Fruit fly (Drosophila melanogaster) whole organism, embryonic: Measurements from ENCODE around the gene Shmt.
A peak's percentile ranks its signal among the peaks of the same experiment; 100 is the strongest.

ENCODE experiments used
- B-H2 ChIP-seq: fragments of 200-800 bp; sonication (Bioruptor generic); optimal IDR thresholded peaks from 2 replicates; lab custom pipeline; 2018; ENCODE audit warnings: missing biosample characterization, mild to moderate bottlenecking, missing genetic modification characterization
- Bgb ChIP-seq: fragments of 200-800 bp; sonication (Bioruptor generic); IDR thresholded peaks from 2 replicates; pipeline ENCODE4 v1.3.6; 2022; ENCODE audit warnings: missing biosample characterization, missing genetic modification characterization; ENCODE audit not compliant: partially characterized antibody
- Blimp-1 ChIP-seq: fragments of 200-800 bp; sonication (Bioruptor generic); optimal IDR thresholded peaks from 3 replicates; lab custom pipeline; 2018; ENCODE audit warnings: missing biosample characterization, missing genetic modification characterization, mild to moderate bottlenecking, moderate library complexity, missing genetic modification reagents
- CG10366 ChIP-seq: fragments of 200-800 bp; sonication (Bioruptor generic); IDR thresholded peaks from 2 replicates; pipeline ENCODE4 v1.3.6; 2022; ENCODE audit warnings: missing biosample characterization, missing genetic modification characterization
- CG11723 ChIP-seq: fragments of 200-800 bp; sonication (Bioruptor generic); optimal IDR thresholded peaks from 2 replicates; lab custom pipeline; 2017; ENCODE audit warnings: missing biosample characterization, mild to moderate bottlenecking, missing genetic modification characterization
- CG12219 ChIP-seq: fragments of 200-800 bp; sonication (Bioruptor generic); optimal IDR thresholded peaks from 3 replicates; lab custom pipeline; 2018; ENCODE audit warnings: missing biosample characterization, mild to moderate bottlenecking, missing genetic modification characterization
- CG15514 ChIP-seq: fragments of 200-800 bp; sonication (Bioruptor generic); optimal IDR thresholded peaks from 3 replicates; lab custom pipeline; 2017; ENCODE audit warnings: missing biosample characterization, missing genetic modification characterization, mild to moderate bottlenecking, moderate library complexity, missing genetic modification reagents
- CG16779 ChIP-seq: fragments of 200-800 bp; sonication (Bioruptor generic); IDR thresholded peaks from 2 replicates; pipeline ENCODE4 v1.3.6; 2022; ENCODE audit warnings: missing biosample characterization, missing genetic modification characterization
- CG17359 ChIP-seq: fragments of 200-800 bp; sonication (Bioruptor generic); optimal IDR thresholded peaks from 3 replicates; lab custom pipeline; 2018; ENCODE audit warnings: missing biosample characterization, mild to moderate bottlenecking, missing genetic modification characterization, moderate library complexity
- CG18476 ChIP-seq: fragments of 200-800 bp; sonication (Bioruptor generic); optimal IDR thresholded peaks from 2 replicates; lab custom pipeline; 2016; ENCODE audit warnings: missing biosample characterization, mild to moderate bottlenecking, missing genetic modification characterization
- CG18599 ChIP-seq: fragments of 200-800 bp; sonication (Bioruptor generic); optimal IDR thresholded peaks from 3 replicates; lab custom pipeline; 2017; ENCODE audit warnings: missing biosample characterization, missing genetic modification characterization, mild to moderate bottlenecking, moderate library complexity, missing genetic modification reagents
- CG2116 ChIP-seq: fragments of 200-800 bp; sonication (Bioruptor generic); optimal IDR thresholded peaks from 3 replicates; lab custom pipeline; 2018; ENCODE audit warnings: missing biosample characterization, mild to moderate bottlenecking, missing genetic modification characterization
- CG32767 ChIP-seq: fragments of 200-800 bp; sonication (Bioruptor generic); IDR thresholded peaks from 2 replicates; pipeline ENCODE4 v1.3.6; 2022; ENCODE audit warnings: missing biosample characterization, missing genetic modification characterization
- CG3407 ChIP-seq: fragments of 200-800 bp; sonication (Bioruptor generic); optimal IDR thresholded peaks from 2 replicates; lab custom pipeline; 2018; ENCODE audit warnings: missing biosample characterization, mild to moderate bottlenecking, missing genetic modification characterization
- CG34376 ChIP-seq: fragments of 200-800 bp; sonication (Bioruptor generic); optimal IDR thresholded peaks from 2 replicates; lab custom pipeline; 2018; ENCODE audit warnings: missing biosample characterization, mild to moderate bottlenecking, missing genetic modification characterization
- CG6683 ChIP-seq: fragments of 200-800 bp; sonication (Bioruptor generic); optimal IDR thresholded peaks from 2 replicates; lab custom pipeline; 2017; ENCODE audit warnings: missing biosample characterization, mild to moderate bottlenecking, missing genetic modification characterization, missing genetic modification reagents
- CG8924 ChIP-seq: fragments of 200-800 bp; optimal IDR thresholded peaks from 3 replicates; lab custom pipeline; 2019; ENCODE audit warnings: missing biosample characterization, mild to moderate bottlenecking, missing genetic modification characterization, moderate library complexity
- CG9215 ChIP-seq: fragments of 200-800 bp; sonication (Bioruptor generic); IDR thresholded peaks from 2 replicates; pipeline ENCODE4 v1.3.6; 2022; ENCODE audit warnings: missing biosample characterization, missing genetic modification characterization
- Hand ChIP-seq: fragments of 200-800 bp; sonication (Bioruptor generic); optimal IDR thresholded peaks from 2 replicates; lab custom pipeline; 2017; ENCODE audit warnings: mild to moderate bottlenecking, missing biosample characterization, missing genetic modification reagents, missing genetic modification characterization
- Hr78 ChIP-seq, 2 experiments: fragments of 200-800 bp in 1 of 2; fragments of >200 bp in 1 of 2; sonication (Bioruptor generic) in 1 of 2; optimal IDR thresholded peaks; 2 replicates each; lab custom pipeline; 2017 to 2019; ENCODE audit warnings: missing biosample characterization in 2 of 2, missing genetic modification characterization in 2 of 2, mild to moderate bottlenecking in 1 of 2, moderate library complexity in 1 of 2
- Kr ChIP-seq: fragments of 200-800 bp; sonication (Bioruptor generic); optimal IDR thresholded peaks from 2 replicates; lab custom pipeline; 2017; ENCODE audit warnings: missing biosample characterization, mild to moderate bottlenecking, missing genetic modification characterization
- Nf-YB ChIP-seq: fragments of 200-800 bp; sonication (Bioruptor generic); optimal IDR thresholded peaks from 3 replicates; lab custom pipeline; 2019; ENCODE audit warnings: missing biosample characterization, mild to moderate bottlenecking, missing genetic modification characterization, moderate library complexity
- Poxn ChIP-seq: fragments of 200-800 bp; sonication (Bioruptor generic); IDR thresholded peaks from 2 replicates; pipeline ENCODE4 v1.3.6; 2022; ENCODE audit warnings: missing biosample characterization, missing genetic modification characterization
- Scr ChIP-seq: fragments of 200-800 bp; sonication (Bioruptor generic); IDR thresholded peaks from 2 replicates; pipeline ENCODE4 v1.3.6; 2022; ENCODE audit warnings: missing biosample characterization, missing genetic modification characterization; ENCODE audit not compliant: partially characterized antibody
- aop ChIP-seq: fragments of 200-800 bp; sonication (Bioruptor generic); IDR thresholded peaks from 2 replicates; pipeline ENCODE4 v1.3.6; 2022; ENCODE audit warnings: missing biosample characterization, missing genetic modification characterization
- ash1 ChIP-seq: fragments of 200-800 bp; sonication (Bioruptor generic); optimal IDR thresholded peaks from 2 replicates; lab custom pipeline; 2018; ENCODE audit warnings: missing biosample characterization, mild to moderate bottlenecking, missing genetic modification characterization
- ato ChIP-seq: fragments of 200-800 bp; sonication (Bioruptor generic); IDR thresholded peaks from 2 replicates; pipeline ENCODE4 v1.3.6; 2022; ENCODE audit warnings: missing biosample characterization, missing genetic modification characterization; ENCODE audit not compliant: partially characterized antibody
- corto ChIP-seq: fragments of 200-800 bp; sonication (Bioruptor generic); optimal IDR thresholded peaks from 2 replicates; lab custom pipeline; 2016; ENCODE audit warnings: missing biosample characterization, mild to moderate bottlenecking, missing genetic modification characterization, moderate library complexity
- dati ChIP-seq: fragments of 200-800 bp; sonication (Bioruptor generic); IDR thresholded peaks from 2 replicates; pipeline ENCODE4 v1.3.6; 2022; ENCODE audit warnings: missing biosample characterization, missing genetic modification characterization
- dysf ChIP-seq: fragments of 200-800 bp; sonication (Bioruptor generic); IDR thresholded peaks from 3 replicates; pipeline ENCODE4 v1.3.6; 2022; ENCODE audit warnings: missing biosample characterization, missing genetic modification characterization
- emc ChIP-seq: fragments of 200-800 bp; sonication (Bioruptor generic); optimal IDR thresholded peaks from 2 replicates; lab custom pipeline; 2016; ENCODE audit warnings: missing biosample characterization, missing genetic modification characterization
- eyg ChIP-seq: fragments of 200-800 bp; sonication (Bioruptor generic); optimal IDR thresholded peaks from 3 replicates; lab custom pipeline; 2016; ENCODE audit warnings: missing biosample characterization, missing genetic modification characterization
- gsb-n ChIP-seq: fragments of 200-800 bp; sonication (Bioruptor generic); optimal IDR thresholded peaks from 3 replicates; lab custom pipeline; 2018; ENCODE audit warnings: missing biosample characterization, mild to moderate bottlenecking, missing genetic modification characterization
- kah ChIP-seq: fragments of 200-800 bp; sonication (Bioruptor generic); optimal IDR thresholded peaks from 2 replicates; lab custom pipeline; 2018; ENCODE audit warnings: missing biosample characterization, mild to moderate bottlenecking, missing genetic modification characterization
- kni ChIP-seq: fragments of 200-800 bp; sonication (Bioruptor generic); optimal IDR thresholded peaks from 3 replicates; lab custom pipeline; 2017; ENCODE audit warnings: mild to moderate bottlenecking, missing biosample characterization, missing genetic modification reagents, missing genetic modification characterization
- lab ChIP-seq: fragments of 200-800 bp; sonication (Bioruptor generic); optimal IDR thresholded peaks from 3 replicates; lab custom pipeline; 2017; ENCODE audit warnings: missing biosample characterization, missing genetic modification characterization, mild to moderate bottlenecking, moderate library complexity, missing genetic modification reagents
- lbe ChIP-seq: fragments of 200-800 bp; sonication (Bioruptor generic); optimal IDR thresholded peaks from 2 replicates; lab custom pipeline; 2016; ENCODE audit warnings: missing biosample characterization, mild to moderate bottlenecking, missing genetic modification characterization
- nerfin-1 ChIP-seq: fragments of 200-800 bp; sonication (Bioruptor generic); optimal IDR thresholded peaks from 3 replicates; lab custom pipeline; 2019; ENCODE audit warnings: missing biosample characterization, mild to moderate bottlenecking, missing genetic modification characterization, moderate library complexity
- pum ChIP-seq: fragments of 200-800 bp; sonication (Bioruptor generic); optimal IDR thresholded peaks from 2 replicates; lab custom pipeline; 2016; ENCODE audit warnings: missing biosample characterization, missing genetic modification characterization
- ro ChIP-seq: fragments of 200-800 bp; sonication (Bioruptor generic); IDR thresholded peaks from 2 replicates; pipeline ENCODE4 v1.3.6; 2022; ENCODE audit warnings: missing biosample characterization, missing genetic modification characterization
- tna ChIP-seq: fragments of 200-800 bp; sonication (Bioruptor generic); IDR thresholded peaks from 2 replicates; pipeline ENCODE4 v1.3.6; 2022; ENCODE audit warnings: missing biosample characterization, missing genetic modification characterization; ENCODE audit not compliant: partially characterized antibody
- z ChIP-seq: fragments of 200-800 bp; sonication (Bioruptor generic); IDR thresholded peaks from 3 replicates; pipeline ENCODE4 v1.3.6; 2022; ENCODE audit warnings: missing biosample characterization, missing genetic modification characterization

Shmt gene

dm6 chrX:5900146-5901093 is 16.2 kb downstream of the Shmt start, which contains the start of gene Act5C (continued):
- peak; percentile 95 for TF ChIP-seq dysf
- peak; percentile 91 for TF ChIP-seq CG10366
- TF ChIP-seq dati (GFP tag; lab: Robert Waterston, UW), result peak; percentile 81
- TF ChIP-seq lbe (GFP tag; lab: Kevin White, UChicago), result peak; percentile 96

dm6 chrX:5899241-5900145 is 17.1 kb downstream of the Shmt start:
- TF ChIP-seq ash1 (GFP tag; lab: Kevin White, UChicago) (peak; percentile 22), CG12219 (GFP tag; lab: Kevin White, UChicago) (no peak), ato (GFP tag; lab: Robert Waterston, UW) (no peak), Hr78 (GFP tag; optimal IDR thresholded peaks at IDR 0.05; lab: Kevin White, UChicago) (no peak), lbe (GFP tag; lab: Kevin White, UChicago) (no peak), CG8924 (tag; lab: Kevin White, UChicago) (peak; percentile 29), lab (GFP tag; lab: Kevin White, UChicago) (peak; percentile 61), Nf-YB (GFP tag; lab: Kevin White, UChicago) (peak; percentile 22), gsb-n (tag; lab: Kevin White, UChicago) (no peak), CG6683 (no peak), nerfin-1 (tag; lab: Kevin White, UChicago) (no peak), CG11723 (GFP tag; lab: Kevin White, UChicago) (no peak), eyg (GFP tag; lab: Kevin White, UChicago) (no peak), tna (GFP tag; lab: Robert Waterston, UW) (no peak), CG34376 (GFP tag; lab: Kevin White, UChicago) (no peak), CG15514 (GFP tag; lab: Kevin White, UChicago) (peak; percentile 34), CG2116 (GFP tag; lab: Kevin White, UChicago) (no peak), Kr (GFP tag; lab: Kevin White, UChicago) (peak; percentile 36), CG32767 (GFP tag; lab: Robert Waterston, UW) (0 out of 2 replicates have a peak, but pooled peaks have one; percentile 27), CG16779 (no peak), Blimp-1 (GFP tag; lab: Kevin White, UChicago) (peak; percentile 27), B-H2 (GFP tag; lab: Kevin White, UChicago) (peak; percentile 8), Scr (GFP tag; lab: Robert Waterston, UW) (0 out of 2 replicates have a peak, but pooled peaks have one; percentile 13), emc (GFP tag; lab: Kevin White, UChicago) (no peak), CG18476 (GFP tag; lab: Kevin White, UChicago) (no peak), Poxn (GFP tag; lab: Robert Waterston, UW) (no peak; the same call in none of the 2 replicates), aop (GFP tag; lab: Robert Waterston, UW) (peak; percentile 39; the same call in 1 of the 2 replicates), CG3407 (peak; percentile 30), Hand (peak; percentile 21), ro (GFP tag; lab: Robert Waterston, UW) (no peak; the same call in 1 of the 2 replicates), CG18599 (peak; percentile 14), CG17359 (tag; lab: Kevin White, UChicago) (peak; percentile 50), Bgb (0 out of 2 replicates have a peak, but pooled peaks have one; percentile 18), kni (peak; percentile 80), CG9215 (GFP tag; lab: Robert Waterston, UW) (no peak), corto (GFP tag; lab: Kevin White, UChicago) (peak; percentile 92), z (GFP tag; lab: Robert Waterston, UW) (0 out of 3 replicates have a peak, but pooled peaks have one; percentile 36), pum (GFP tag; lab: Kevin White, UChicago) (no peak), kah (GFP tag; lab: Kevin White, UChicago) (peak; percentile 59)
